Fruit fly (Drosophila melanogaster) whole organism: ENCODE measurements around the gene CG11294.

Source experiments
- CG8478 ChIP-seq: fragments of >200 bp; optimal IDR thresholded peaks from 2 replicates; lab custom pipeline; 2018; ENCODE audit warnings: inconsistent platforms
- Dll ChIP-seq: fragments of >200 bp; optimal IDR thresholded peaks from 2 replicates; lab custom pipeline; 2017
- EcR ChIP-seq, 2 experiments: fragments of >200 bp; optimal IDR thresholded peaks; 2 replicates each; lab custom pipeline; 2017; ENCODE audit warnings: missing biosample characterization in 2 of 2, missing genetic modification characterization in 2 of 2, missing genetic modification reagents in 2 of 2
- pan ChIP-seq: fragments of >200 bp; optimal IDR thresholded peaks from 2 replicates; lab custom pipeline; 2017
- psq ChIP-seq: fragments of >200 bp; optimal IDR thresholded peaks from 2 replicates; lab custom pipeline; 2017
- usp ChIP-seq: fragments of >200 bp; optimal IDR thresholded peaks from 2 replicates; lab custom pipeline; 2017; ENCODE audit warnings: missing biosample characterization, missing genetic modification characterization, mixed read lengths

CG11294 gene

dm6 chrX:8671348-8672298 lies 21.8 kb downstream of the CG11294 start:
- no peak for TF ChIP-seq pan
- TF ChIP-seq psq (lab: Kevin White, UChicago), result no peak
- TF ChIP-seq Dll (lab: Kevin White, UChicago), result no peak
- no peak for TF ChIP-seq usp (GFP tag; lab: Kevin White, UChicago)
- no peak for TF ChIP-seq EcR (GFP tag; optimal IDR thresholded peaks at IDR 0.05; lab: Kevin White, UChicago)
- TF ChIP-seq CG8478 (lab: Kevin White, UChicago), result no peak

- TF ChIP-seq usp (GFP tag; lab: Kevin White, UChicago) (no peak), pan (no peak), EcR (GFP tag; optimal IDR thresholded peaks at IDR 0.05; lab: Kevin White, UChicago) (no peak), CG8478 (lab: Kevin White, UChicago) (no peak)
Observed at dm6 chrX:8669434-8669833, 24.0 kb downstream of the CG11294 start.

- TF ChIP-seq pan (peak; percentile 11), Dll (lab: Kevin White, UChicago) (no peak)
Observed at dm6 chrX:8667709-8668108, 25.7 kb downstream of the CG11294 start.

- TF ChIP-seq Dll (lab: Kevin White, UChicago) (no peak), usp (GFP tag; lab: Kevin White, UChicago) (no peak), EcR (GFP tag; optimal IDR thresholded peaks at IDR 0.05; lab: Kevin White, UChicago) (no peak), psq (lab: Kevin White, UChicago) (no peak), CG8478 (lab: Kevin White, UChicago) (no peak), pan (no peak)
Observed at dm6 chrX:8667070-8667469, 26.4 kb downstream of the CG11294 start.

dm6 chrX:8665576-8666297 lies 27.7 kb downstream of the CG11294 start:
- TF ChIP-seq pan, result no peak
- no peak for TF ChIP-seq usp (GFP tag; lab: Kevin White, UChicago)
- TF ChIP-seq EcR (GFP tag; optimal IDR thresholded peaks at IDR 0.05; lab: Kevin White, UChicago), result no peak
- no peak for TF ChIP-seq Dll (lab: Kevin White, UChicago)
- no peak for TF ChIP-seq CG8478 (lab: Kevin White, UChicago)
- no peak for TF ChIP-seq psq (lab: Kevin White, UChicago)

dm6 chrX:8663795-8664194 lies 29.6 kb downstream of the CG11294 start:
- no peak for TF ChIP-seq psq (lab: Kevin White, UChicago)
- TF ChIP-seq CG8478 (lab: Kevin White, UChicago), result no peak
- TF ChIP-seq pan, result no peak
- TF ChIP-seq Dll (lab: Kevin White, UChicago), result no peak
- no peak for TF ChIP-seq EcR (GFP tag; optimal IDR thresholded peaks at IDR 0.05; lab: Kevin White, UChicago)

- no peak for TF ChIP-seq pan
- TF ChIP-seq usp (GFP tag; lab: Kevin White, UChicago), result no peak
- TF ChIP-seq Dll (lab: Kevin White, UChicago), result no peak
- TF ChIP-seq CG8478 (lab: Kevin White, UChicago), result no peak
- TF ChIP-seq psq (lab: Kevin White, UChicago), result no peak
- no peak for TF ChIP-seq EcR (GFP tag; optimal IDR thresholded peaks at IDR 0.05; lab: Kevin White, UChicago)
Observed at dm6 chrX:8662247-8662646, 31.2 kb downstream of the CG11294 start.

- TF ChIP-seq usp (GFP tag; lab: Kevin White, UChicago) (no peak), Dll (lab: Kevin White, UChicago) (peak; percentile 57), psq (lab: Kevin White, UChicago) (no peak), EcR (GFP tag; optimal IDR thresholded peaks at IDR 0.05; lab: Kevin White, UChicago) (no peak)
Observed at dm6 chrX:8661162-8661807, 32.1 kb downstream of the CG11294 start.

- TF ChIP-seq CG8478 (lab: Kevin White, UChicago) (no peak), pan (no peak), Dll (lab: Kevin White, UChicago) (no peak), psq (lab: Kevin White, UChicago) (no peak), EcR (GFP tag; optimal IDR thresholded peaks at IDR 0.05; lab: Kevin White, UChicago) (no peak), usp (GFP tag; lab: Kevin White, UChicago) (no peak)
Observed at dm6 chrX:8660354-8660753, 33.1 kb downstream of the CG11294 start.

dm6 chrX:8658047-8658446 lies 35.4 kb downstream of the CG11294 start:
- TF ChIP-seq Dll (lab: Kevin White, UChicago) (no peak), psq (lab: Kevin White, UChicago) (no peak), usp (GFP tag; lab: Kevin White, UChicago) (no peak), EcR (GFP tag; optimal IDR thresholded peaks at IDR 0.05; lab: Kevin White, UChicago) (no peak), pan (no peak), CG8478 (lab: Kevin White, UChicago) (no peak)
